Fruit fly (Drosophila melanogaster): Measurements from ENCODE around the gene stg1.

Gene stg1

DNA sequence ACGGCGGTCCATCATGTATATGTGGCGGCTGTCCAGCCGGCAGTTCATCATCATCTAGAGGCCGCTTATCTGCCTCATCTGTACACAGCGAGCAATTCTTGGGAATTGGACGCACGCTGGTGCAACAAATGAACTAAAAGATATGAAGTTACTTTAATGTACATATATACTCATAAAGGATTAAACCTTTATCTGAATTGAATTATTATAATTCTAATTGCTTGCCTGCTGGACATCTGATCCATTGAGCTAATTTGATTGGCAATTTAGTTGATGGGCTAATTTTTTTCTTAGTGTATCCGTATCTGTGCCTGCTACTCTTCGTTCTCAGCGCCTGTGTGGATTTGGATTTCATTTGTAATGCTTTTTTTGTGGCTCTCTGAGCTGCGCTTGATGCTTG lies 20.7 kb upstream of the stg1 start (continued):
- TF ChIP-seq cyc (GFP tag; optimal IDR thresholded peaks at IDR 0.05) (peak; percentile 82), salr (GFP tag; optimal IDR thresholded peaks at IDR 0.05) (peak; percentile 72 to 75), fkh (GFP tag; optimal IDR thresholded peaks at IDR 0.05) (no peak), CG6854 (GFP tag; optimal IDR thresholded peaks at IDR 0.05) (peak; percentile 64), achi (GFP tag; optimal IDR thresholded peaks at IDR 0.05) (peak; percentile 86), Hr39 (GFP tag; optimal IDR thresholded peaks at IDR 0.05) (peak; percentile 80), Sox15 (GFP tag; optimal IDR thresholded peaks at IDR 0.05) (peak; percentile 62), acj6 (GFP tag; optimal IDR thresholded peaks at IDR 0.05) (peak; percentile 87), Hr4 (GFP tag; optimal IDR thresholded peaks at IDR 0.05) (peak; percentile 89), dsx (GFP tag; optimal IDR thresholded peaks at IDR 0.05; ENCODE audit: poor library complexity, severe bottlenecking) (peak; percentile 90), CG6163 (GFP tag; IDR thresholded peaks at IDR 0.05) (peak; percentile 89), CG4318 (GFP tag; optimal IDR thresholded peaks at IDR 0.05) (peak; percentile 77), dac (GFP tag; optimal IDR thresholded peaks at IDR 0.05) (peak; percentile 82), CG6276 (GFP tag; optimal IDR thresholded peaks at IDR 0.05) (peak; percentile 91), CG8119 (GFP tag; IDR thresholded peaks at IDR 0.05) (peak; percentile 92), net (GFP tag; optimal IDR thresholded peaks at IDR 0.05) (peak; percentile 89), vri (GFP tag; optimal IDR thresholded peaks at IDR 0.05) (peak; percentile 75), CG10669 (GFP tag; optimal IDR thresholded peaks at IDR 0.05) (peak; percentile 86), CG3919 (GFP tag; optimal IDR thresholded peaks at IDR 0.05) (peak; percentile 87), CG8319 (GFP tag; optimal IDR thresholded peaks at IDR 0.05) (peak; percentile 69), svp (GFP tag) (peak; percentile 96), Met (GFP tag; optimal IDR thresholded peaks at IDR 0.05) (peak; percentile 85), topi (GFP tag; optimal IDR thresholded peaks at IDR 0.05) (peak; percentile 88), ss (GFP tag; optimal IDR thresholded peaks at IDR 0.05) (peak; percentile 86 to 89), CG9139 (GFP tag; optimal IDR thresholded peaks at IDR 0.05) (peak; percentile 76), spab (GFP tag; optimal IDR thresholded peaks at IDR 0.05) (peak; percentile 84), CG11762 (GFP tag; optimal IDR thresholded peaks at IDR 0.05; ENCODE audit: insufficient read depth) (peak; percentile 82), fd59A (GFP tag; optimal IDR thresholded peaks at IDR 0.05) (peak; percentile 85), Eip93F (GFP tag; optimal IDR thresholded peaks at IDR 0.05) (peak; percentile 17), CG16779 (tag; optimal IDR thresholded peaks at IDR 0.05) (peak; percentile 81), OdsH (GFP tag; optimal IDR thresholded peaks at IDR 0.05) (peak; percentile 88), CG32006 (GFP tag; optimal IDR thresholded peaks at IDR 0.05) (peak; percentile 94), lz (GFP tag; optimal IDR thresholded peaks at IDR 0.05) (peak; percentile 87), Sox102F (GFP tag; optimal IDR thresholded peaks at IDR 0.05) (peak; percentile 88), CG31627 (GFP tag; optimal IDR thresholded peaks at IDR 0.05) (peak; percentile 80), Eip75B (GFP tag; optimal IDR thresholded peaks at IDR 0.05) (peak; percentile 89), CG6792 (GFP tag; optimal IDR thresholded peaks at IDR 0.05) (peak; percentile 86), Ets21C (GFP tag; optimal IDR thresholded peaks at IDR 0.05) (peak; percentile 68), Hr38 (GFP tag; optimal IDR thresholded peaks at IDR 0.05) (no peak), Eip78C (GFP tag) (peak; percentile 97)

DNA sequence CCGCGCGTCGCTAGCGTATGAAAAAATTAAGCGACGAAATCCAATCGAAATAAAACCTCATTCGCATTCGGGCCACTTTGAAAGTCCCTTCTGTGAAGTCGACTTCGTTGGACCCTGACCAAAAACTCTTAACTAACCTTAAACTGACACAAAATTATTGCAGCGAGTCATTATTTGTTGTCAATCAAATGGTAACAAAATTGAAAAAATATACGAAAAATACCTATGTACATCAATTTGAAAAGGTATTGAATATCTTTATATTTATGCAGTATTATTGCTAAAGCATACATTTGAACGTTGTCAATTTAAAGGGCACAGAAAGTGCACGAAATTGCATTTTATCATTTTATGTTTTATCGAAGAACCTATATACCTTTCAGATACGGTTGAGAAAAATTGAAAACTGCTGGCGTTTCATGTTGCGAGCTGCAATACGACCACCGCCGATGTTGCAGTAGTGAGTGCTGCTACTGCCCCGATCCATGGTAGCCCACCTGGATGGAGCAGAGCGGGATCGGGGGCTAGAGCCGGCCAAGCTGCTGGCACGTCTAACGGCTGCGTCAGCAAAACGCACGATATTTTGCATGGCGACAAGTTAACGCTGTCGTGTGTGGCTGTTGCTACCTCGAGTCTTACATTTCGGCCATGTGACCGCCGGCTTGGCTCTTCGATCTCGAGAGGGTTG lies 19.9 kb upstream of the stg1 start:
- TF ChIP-seq CG6163 (GFP tag; IDR thresholded peaks at IDR 0.05): peak; percentile 32; the same call in 1 of the 3 replicates
- TF ChIP-seq CG16779 (tag; optimal IDR thresholded peaks at IDR 0.05): peak; percentile 8
- TF ChIP-seq Lpt (GFP tag; optimal IDR thresholded peaks at IDR 0.05): peak; percentile 23
- no peak for TF ChIP-seq fkh (GFP tag; optimal IDR thresholded peaks at IDR 0.05)
- TF ChIP-seq CG6854 (GFP tag; optimal IDR thresholded peaks at IDR 0.05): no peak
- peak; percentile 68 for TF ChIP-seq CG6276 (GFP tag; optimal IDR thresholded peaks at IDR 0.05)
- no peak for TF ChIP-seq spab (GFP tag; optimal IDR thresholded peaks at IDR 0.05)
- TF ChIP-seq Smox (GFP tag; optimal IDR thresholded peaks at IDR 0.05): peak; percentile 36
- TF ChIP-seq cyc (GFP tag; optimal IDR thresholded peaks at IDR 0.05): peak; percentile 24
- peak; percentile 53 for TF ChIP-seq Ets21C (GFP tag; optimal IDR thresholded peaks at IDR 0.05)
- peak in 1 of 2 experiments; percentile 41 for TF ChIP-seq salr (GFP tag; optimal IDR thresholded peaks at IDR 0.05)
- peak; percentile 75 for TF ChIP-seq CG4318 (GFP tag; optimal IDR thresholded peaks at IDR 0.05)
- TF ChIP-seq net (GFP tag; optimal IDR thresholded peaks at IDR 0.05): peak; percentile 29
- peak; percentile 47 for TF ChIP-seq topi (GFP tag; optimal IDR thresholded peaks at IDR 0.05)
- TF ChIP-seq Sox102F (GFP tag; optimal IDR thresholded peaks at IDR 0.05): peak; percentile 57
- peak; percentile 18 for TF ChIP-seq CG8319 (GFP tag; optimal IDR thresholded peaks at IDR 0.05)
- TF ChIP-seq Eip93F (GFP tag; optimal IDR thresholded peaks at IDR 0.05): no peak
- 0 out of 2 replicates have a peak, but pooled peaks have one; percentile 21 for TF ChIP-seq Gug (GFP tag; IDR thresholded peaks at IDR 0.05)
- TF ChIP-seq dsx (GFP tag; optimal IDR thresholded peaks at IDR 0.05; ENCODE audit: poor library complexity, severe bottlenecking): no peak
- no peak for TF ChIP-seq ss (GFP tag; optimal IDR thresholded peaks at IDR 0.05)
- peak; percentile 37 for TF ChIP-seq fd59A (GFP tag; optimal IDR thresholded peaks at IDR 0.05)
- TF ChIP-seq fd85E (GFP tag; optimal IDR thresholded peaks at IDR 0.05): no peak
- TF ChIP-seq CG6808 (GFP tag; optimal IDR thresholded peaks at IDR 0.05): no peak
- TF ChIP-seq CG9139 (GFP tag; optimal IDR thresholded peaks at IDR 0.05): no peak
- TF ChIP-seq Eip75B (GFP tag; optimal IDR thresholded peaks at IDR 0.05): peak; percentile 9
- TF ChIP-seq lz (GFP tag; optimal IDR thresholded peaks at IDR 0.05): peak; percentile 63
- peak; percentile 73 for TF ChIP-seq CG8119 (GFP tag; IDR thresholded peaks at IDR 0.05)
- peak; percentile 35 for TF ChIP-seq Ets96B (tag; optimal IDR thresholded peaks at IDR 0.05)

Measured in whole organism, prepupa.